Worm (Caenorhabditis elegans) whole organism, young adult: Measurements from ENCODE around the gene phg-1.

Experiments used
- Y53G8AR.9 ChIP-seq: fragments of 200-800 bp; sonication (Bioruptor generic); conservative IDR thresholded peaks from 2 replicates; pipeline ENCODE4 v1.3.6; 2022; ENCODE audit warnings: missing genetic modification reagents, missing genetic modification characterization, missing compliant biosample characterization
- ama-1 ChIP-seq, 3 experiments: fragments of 150-350 bp in 1 of 3; sonication (generic microtip) in 2 of 3; optimal IDR thresholded peaks; 2 replicates each; lab custom pipeline; 2014 to 2018; ENCODE audit warnings: missing biosample characterization in 2 of 3, missing genetic modification characterization in 2 of 3, missing genetic modification reagents in 2 of 3
- bed-1 ChIP-seq: fragments of 200-800 bp; sonication (Bioruptor generic); IDR thresholded peaks from 2 replicates; pipeline ENCODE4 v1.3.6; 2022; ENCODE audit warnings: missing genetic modification reagents, missing genetic modification characterization, missing compliant biosample characterization
- cebp-1 ChIP-seq, 2 experiments: fragments of 200-800 bp in 1 of 2; sonication (Bioruptor generic) in 1 of 2; sonication (generic microtip) in 1 of 2; IDR thresholded peaks in 1 of 2; optimal IDR thresholded peaks in 1 of 2; 2 replicates each; pipeline versions ENCODE4 v1.3.6 to Lab custom; 2017 to 2022; ENCODE audit warnings: missing compliant biosample characterization in 2 of 2, missing genetic modification characterization in 2 of 2, mild to moderate bottlenecking in 1 of 2, missing genetic modification reagents in 1 of 2, moderate library complexity in 1 of 2
- egl-18 ChIP-seq: fragments of 200-800 bp; sonication (Bioruptor generic); IDR thresholded peaks from 2 replicates; pipeline ENCODE4 v1.3.6; 2022; ENCODE audit warnings: missing genetic modification reagents, missing genetic modification characterization, missing compliant biosample characterization
- hrde-1 ChIP-seq: sonication (generic microtip); optimal IDR thresholded peaks from 2 replicates; lab custom pipeline; 2016; ENCODE audit warnings: missing genetic modification characterization, mild to moderate bottlenecking, missing compliant biosample characterization, moderate library complexity, missing genotype, missing genetic modification reagents, borderline replicate concordance
- pbrm-1 ChIP-seq: fragments of 200-800 bp; sonication (Bioruptor generic); IDR thresholded peaks from 2 replicates; pipeline ENCODE4 v1.3.6; 2022; ENCODE audit warnings: missing genetic modification reagents, missing genetic modification characterization, missing compliant biosample characterization
- pha-4 ChIP-seq: fragments of 150-350 bp; sonication (generic microtip); optimal IDR thresholded peaks from 2 replicates; lab custom pipeline; 2014; ENCODE audit warnings: missing biosample characterization, missing genetic modification reagents, missing genetic modification characterization
- sea-2 ChIP-seq: fragments of 200-800 bp; sonication (Bioruptor generic); IDR thresholded peaks from 2 replicates; pipeline ENCODE4 v1.3.6; 2022; ENCODE audit warnings: missing genetic modification characterization, missing compliant biosample characterization
- snpc-4 ChIP-seq, 5 experiments: fragments of 150-350 bp in 1 of 5; sonication (generic microtip) in 4 of 5; optimal IDR thresholded peaks; 2 replicates each; lab custom pipeline; 2014 to 2018; ENCODE audit warnings: missing genetic modification characterization in 5 of 5, missing biosample characterization in 3 of 5, antibody characterized with exemption in 2 of 5, mild to moderate bottlenecking in 2 of 5, missing compliant biosample characterization in 2 of 5, missing genotype in 2 of 5, moderate library complexity in 2 of 5, missing genetic modification reagents in 1 of 5
- unc-130 ChIP-seq: sonication (generic microtip); optimal IDR thresholded peaks from 2 replicates; lab custom pipeline; 2016; ENCODE audit warnings: missing genetic modification reagents, missing genetic modification characterization, missing compliant biosample characterization

ce11 chrII:10099804-10100360 is 37.6 kb upstream of the phg-1 start, which contains the start of the genes pas-7 and puf-12:
- no peak for TF ChIP-seq snpc-4 (GFP tag; optimal IDR thresholded peaks at IDR 0.05; lab: Kevin White, UChicago)
- no peak for TF ChIP-seq snpc-4 (tag; optimal IDR thresholded peaks at IDR 0.05; lab: Kevin White, UChicago)
- TF ChIP-seq egl-18: no peak
- TF ChIP-seq hrde-1: no peak
- TF ChIP-seq cebp-1 (GFP tag; IDR thresholded peaks at IDR 0.05; lab: Robert Waterston, UW): no peak
- no peak for TF ChIP-seq cebp-1 (tag; optimal IDR thresholded peaks at IDR 0.05; lab: Kevin White, UChicago)
- TF ChIP-seq sea-2 (GFP tag; lab: Robert Waterston, UW): no peak
- no peak for TF ChIP-seq Y53G8AR.9 (GFP tag; lab: Robert Waterston, UW)
- no peak for TF ChIP-seq ama-1 (optimal IDR thresholded peaks at IDR 0.05; lab: Kevin White, UChicago)
- TF ChIP-seq ama-1 (GFP tag; optimal IDR thresholded peaks at IDR 0.05; lab: Kevin White, UChicago): no peak
- TF ChIP-seq pbrm-1 (GFP tag; lab: Robert Waterston, UW): no peak
- TF ChIP-seq bed-1 (GFP tag; lab: Robert Waterston, UW): no peak
- no peak for TF ChIP-seq unc-130 (GFP tag; lab: Kevin White, UChicago)
- no peak for TF ChIP-seq pha-4 (tag; lab: Kevin White, UChicago)
